Fruit fly (Drosophila melanogaster): ENCODE data around the gene Flad2.

The Flad2 gene

DNA sequence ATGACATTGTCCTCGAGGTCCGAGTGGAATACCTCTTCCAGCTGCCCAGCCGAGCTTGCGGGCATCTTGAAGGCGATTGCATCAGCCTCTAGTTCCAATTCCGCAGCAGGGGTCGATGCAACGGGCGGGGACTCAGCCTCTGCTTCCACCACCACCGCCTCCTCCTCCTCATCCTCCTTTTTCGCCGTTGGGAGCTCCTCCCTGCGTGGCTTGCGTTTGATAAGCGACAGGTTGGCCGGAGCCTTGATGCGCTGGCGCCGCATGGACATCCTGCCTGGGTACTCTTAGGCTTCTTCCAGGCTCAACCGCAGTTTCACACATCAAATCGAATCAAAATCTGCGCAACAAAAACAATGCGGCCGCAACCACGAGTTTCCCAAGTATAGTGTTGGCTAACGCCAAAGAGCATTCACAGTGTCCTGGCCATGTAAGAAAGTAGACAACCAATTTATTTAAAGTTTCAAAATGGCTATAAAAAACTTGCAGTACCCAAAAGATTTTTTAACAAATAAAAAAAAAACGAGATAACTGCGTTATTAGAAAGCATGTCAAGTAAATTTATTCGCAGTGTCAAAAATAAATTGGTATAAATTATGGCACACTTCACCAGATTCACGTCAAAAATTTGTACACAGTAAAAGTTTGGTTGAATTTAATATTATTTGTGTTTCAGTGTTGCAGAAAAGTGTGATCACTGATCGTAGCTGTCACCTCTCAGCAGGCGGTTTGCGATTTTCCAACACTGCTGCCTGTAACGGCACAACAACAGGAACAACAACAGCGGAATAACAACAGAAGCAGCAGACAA lies 38.7 kb upstream of the Flad2 start, which contains the start of the genes Bdp1 and CG6565 (continued):
- TF ChIP-seq Scr (GFP tag; IDR thresholded peaks at IDR 0.05; ENCODE audit: partially characterized antibody) (peak; percentile 48; the same call in 1 of the 2 replicates), CG43689 (GFP tag; IDR thresholded peaks at IDR 0.05) (peak; percentile 79), grn (GFP tag; optimal IDR thresholded peaks at IDR 0.05) (no peak), CG17802 (tag; optimal IDR thresholded peaks at IDR 0.05) (peak; percentile 87), unpg (GFP tag; optimal IDR thresholded peaks at IDR 0.05) (peak; percentile 94), sima (GFP tag; optimal IDR thresholded peaks at IDR 0.05) (peak; percentile 91), CG7357 (GFP tag; IDR thresholded peaks at IDR 0.05) (peak; percentile 91), CG32772 (GFP tag; IDR thresholded peaks at IDR 0.05) (peak; percentile 96), pfk (GFP tag; optimal IDR thresholded peaks at IDR 0.05) (peak; percentile 44), CG16813 (GFP tag; IDR thresholded peaks at IDR 0.05; ENCODE audit: partially characterized antibody) (0 out of 3 replicates have a peak, but pooled peaks have one; percentile 35), ap (GFP tag; IDR thresholded peaks at IDR 0.05) (peak; percentile 87), Optix (GFP tag; IDR thresholded peaks at IDR 0.05) (peak; percentile 89), CG9932 (GFP tag; IDR thresholded peaks at IDR 0.05) (peak; percentile 98), sens-2 (GFP tag; IDR thresholded peaks at IDR 0.05) (peak; percentile 82), CG6654 (GFP tag; optimal IDR thresholded peaks at IDR 0.05) (peak; percentile 90), Rx (GFP tag; IDR thresholded peaks at IDR 0.05) (peak; percentile 93), phol (tag; optimal IDR thresholded peaks at IDR 0.05) (peak; percentile 98), CG10959 (GFP tag; IDR thresholded peaks at IDR 0.05) (peak; percentile 90), CG8944 (GFP tag; optimal IDR thresholded peaks at IDR 0.05) (peak; percentile 99), BtbVII (GFP tag; optimal IDR thresholded peaks at IDR 0.05) (peak; percentile 93), kni (GFP tag; optimal IDR thresholded peaks at IDR 0.05) (peak; percentile 89), Nf-YC (tag; optimal IDR thresholded peaks at IDR 0.05) (peak; percentile 84), CG13296 (GFP tag; optimal IDR thresholded peaks at IDR 0.05) (peak; percentile 95), Ssrp (tag; optimal IDR thresholded peaks at IDR 0.05) (peak; percentile 98), CG1647 (GFP tag; optimal IDR thresholded peaks at IDR 0.05) (peak; percentile 98), pum (GFP tag; optimal IDR thresholded peaks at IDR 0.05) (peak; percentile 99), prd (optimal IDR thresholded peaks at IDR 0.05) (no peak), prd (GFP tag; IDR thresholded peaks at IDR 0.05) (peak; percentile 98), hbn (GFP tag; IDR thresholded peaks at IDR 0.05; ENCODE audit: partially characterized antibody) (no peak), crp (GFP tag; optimal IDR thresholded peaks at IDR 0.05) (peak; percentile 8 to 76), NfI (GFP tag; optimal IDR thresholded peaks at IDR 0.05) (peak; percentile 97), CG6254 (GFP tag; optimal IDR thresholded peaks at IDR 0.05) (peak; percentile 91), CG2889 (GFP tag; IDR thresholded peaks at IDR 0.05) (peak; percentile 90), salm (tag; optimal IDR thresholded peaks at IDR 0.05) (peak; percentile 88), Hr78 (GFP tag; optimal IDR thresholded peaks at IDR 0.05) (no peak), Fer3 (tag; optimal IDR thresholded peaks at IDR 0.05) (peak; percentile 94), cwo (GFP tag; optimal IDR thresholded peaks at IDR 0.05) (peak; percentile 92), run (tag; optimal IDR thresholded peaks at IDR 0.05) (peak; percentile 82), CG9437 (GFP tag; optimal IDR thresholded peaks at IDR 0.05) (peak; percentile 94), CG9215 (GFP tag; IDR thresholded peaks at IDR 0.05) (peak; percentile 97), dpn (GFP tag; optimal IDR thresholded peaks at IDR 0.05) (peak; percentile 98 to 99), CkIIα-i1 (GFP tag; IDR thresholded peaks at IDR 0.05) (peak; percentile 67; the same call in 1 of the 2 replicates), CG10274 (GFP tag; optimal IDR thresholded peaks at IDR 0.05) (peak; percentile 88), tgo (GFP tag; IDR thresholded peaks at IDR 0.05) (peak; percentile 97), CG2120 (GFP tag; optimal IDR thresholded peaks at IDR 0.05) (peak; percentile 99), ranshi (GFP tag; IDR thresholded peaks at IDR 0.05) (peak; percentile 95), YL-1 (GFP tag; optimal IDR thresholded peaks at IDR 0.05) (peak; percentile 94), stc (GFP tag; IDR thresholded peaks at IDR 0.05) (peak; percentile 83)

Data from whole organism, embryonic.